Fruit fly (Drosophila melanogaster): ENCODE measurements around the gene CG9593.

The CG9593 gene

DNA sequence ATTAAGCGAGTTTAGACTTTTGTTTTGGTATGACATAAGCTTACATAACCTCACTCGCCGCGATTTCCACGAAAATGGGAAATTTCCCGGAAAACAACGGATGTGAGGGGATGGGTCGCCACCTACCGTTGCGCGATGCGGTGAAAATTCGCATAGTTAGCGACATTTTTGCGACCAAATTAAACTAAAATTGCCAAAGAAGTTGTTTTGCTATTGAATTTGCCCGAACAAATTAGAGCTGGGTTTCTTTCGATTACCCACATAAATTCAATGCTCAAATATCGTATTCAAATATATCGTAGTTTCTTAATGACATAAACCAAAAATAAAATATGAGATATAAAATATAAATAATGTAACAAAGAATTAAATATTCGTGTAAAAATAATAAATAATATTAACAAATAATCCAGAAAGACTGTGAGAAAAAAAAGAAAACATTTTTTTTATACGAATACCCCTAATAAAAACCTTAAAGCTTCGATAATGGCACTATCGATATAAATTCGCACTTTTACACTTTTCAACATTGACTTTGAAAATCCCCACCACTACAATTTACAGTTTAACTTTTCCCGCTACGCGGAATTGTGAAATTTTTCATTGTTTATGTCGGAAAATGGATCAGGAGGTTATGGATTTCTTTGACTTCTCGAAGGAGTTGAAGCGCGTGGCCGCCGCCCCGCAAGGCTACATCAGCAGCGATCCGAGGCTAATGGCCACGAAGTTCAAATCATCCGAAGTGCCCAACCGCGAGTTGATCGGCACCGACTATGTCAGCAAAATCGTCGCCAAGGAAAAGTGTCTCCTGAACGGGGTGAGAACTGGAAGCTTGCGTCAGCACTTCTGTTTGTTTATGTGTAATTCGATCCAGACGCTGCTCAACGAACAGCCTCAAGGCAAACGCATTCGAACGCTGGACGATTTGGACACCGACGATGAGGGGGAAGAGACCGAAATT lies 35.1 kb downstream of the CG9593 start, which contains the start of the genes ND-23 and spn-E (continued):
- TF ChIP-seq CG32772 (GFP tag; IDR thresholded peaks at IDR 0.05) (0 out of 2 replicates have a peak, but pooled peaks have one; percentile 28), CG7786 (GFP tag; optimal IDR thresholded peaks at IDR 0.05) (no peak), B-H1 (GFP tag; IDR thresholded peaks at IDR 0.05) (no peak), Taf1 (GFP tag; IDR thresholded peaks at IDR 0.05) (0 out of 2 replicates have a peak, but pooled peaks have one; percentile 14), caup (GFP tag; optimal IDR thresholded peaks at IDR 0.05; ENCODE audit: severe bottlenecking) (no peak), Vsx1 (GFP tag; optimal IDR thresholded peaks at IDR 0.05) (no peak), ro (GFP tag; IDR thresholded peaks at IDR 0.05) (no peak), cwo (GFP tag; optimal IDR thresholded peaks at IDR 0.05) (no peak), CG11093 (GFP tag; IDR thresholded peaks at IDR 0.05) (no peak), Dbx (GFP tag; IDR thresholded peaks at IDR 0.05) (peak; percentile 73; the same call in 2 of the 3 replicates), CG10979 (tag; optimal IDR thresholded peaks at IDR 0.05) (peak; percentile 58), CG11560 (tag; IDR thresholded peaks at IDR 0.05) (no peak), zf30C (GFP tag; optimal IDR thresholded peaks at IDR 0.05) (no peak), CG9797 (GFP tag; optimal IDR thresholded peaks at IDR 0.05) (no peak), ftz-f1 (GFP tag; optimal IDR thresholded peaks at IDR 0.05) (no peak), Aef1 (GFP tag; IDR thresholded peaks at IDR 0.05) (peak; percentile 18; the same call in 1 of the 3 replicates), CG10274 (GFP tag; optimal IDR thresholded peaks at IDR 0.05) (no peak), CG15269 (tag; optimal IDR thresholded peaks at IDR 0.05) (peak; percentile 45), Hey (tag; optimal IDR thresholded peaks at IDR 0.05) (no peak), CG10462 (GFP tag; optimal IDR thresholded peaks at IDR 0.05) (no peak), stwl (tag; optimal IDR thresholded peaks at IDR 0.05) (peak; percentile 79), CG18619 (GFP tag; optimal IDR thresholded peaks at IDR 0.05) (no peak), gt (GFP tag; IDR thresholded peaks at IDR 0.05) (no peak), CG3847 (GFP tag; IDR thresholded peaks at IDR 0.05) (peak; percentile 63), gcm2 (GFP tag; optimal IDR thresholded peaks at IDR 0.05) (no peak), CG5245 (GFP tag; optimal IDR thresholded peaks at IDR 0.05) (no peak), chn (GFP tag; optimal IDR thresholded peaks at IDR 0.05) (no peak), CG17912 (GFP tag; optimal IDR thresholded peaks at IDR 0.05) (no peak), Hr3 (GFP tag; optimal IDR thresholded peaks at IDR 0.05) (peak; percentile 55), CG14050 (GFP tag; IDR thresholded peaks at IDR 0.05) (no peak; the same call in 2 of the 3 replicates), CG4360 (GFP tag; IDR thresholded peaks at IDR 0.05) (no peak), wdn (GFP tag; IDR thresholded peaks at IDR 0.05) (peak; percentile 43; the same call in 1 of the 2 replicates), Atf6 (GFP tag; IDR thresholded peaks at IDR 0.05) (peak; percentile 27; the same call in 1 of the 2 replicates), CG12744 (GFP tag; optimal IDR thresholded peaks at IDR 0.05) (no peak), her (GFP tag; optimal IDR thresholded peaks at IDR 0.05) (no peak), CG6175 (GFP tag; IDR thresholded peaks at IDR 0.05) (no peak), Hmx (GFP tag; optimal IDR thresholded peaks at IDR 0.05) (no peak), klu (GFP tag; IDR thresholded peaks at IDR 0.05) (no peak), CG10959 (GFP tag; IDR thresholded peaks at IDR 0.05) (no peak), D19A (tag; optimal IDR thresholded peaks at IDR 0.05) (no peak), toy (GFP tag; IDR thresholded peaks at IDR 0.05) (no peak), CG9215 (GFP tag; IDR thresholded peaks at IDR 0.05) (peak; percentile 55; the same call in 1 of the 2 replicates), CG7271 (tag; optimal IDR thresholded peaks at IDR 0.05) (peak; percentile 3), CG6791 (GFP tag; IDR thresholded peaks at IDR 0.05; ENCODE audit: partially characterized antibody) (0 out of 3 replicates have a peak, but pooled peaks have one; percentile 52), Ssrp (tag; optimal IDR thresholded peaks at IDR 0.05) (peak; percentile 54), ap (GFP tag; IDR thresholded peaks at IDR 0.05) (no peak), Ravus (GFP tag; IDR thresholded peaks at IDR 0.05) (no peak), CG1602 (GFP tag; optimal IDR thresholded peaks at IDR 0.05) (peak; percentile 49), CG1647 (GFP tag; optimal IDR thresholded peaks at IDR 0.05) (no peak)
